Worm (Caenorhabditis elegans) whole organism, young adult: ENCODE data around the gene D2023.3.
A peak's percentile ranks its signal among the peaks of the same experiment; 100 is the strongest.

Experiments used
- B0035.1 ChIP-seq: sonication (generic microtip); optimal IDR thresholded peaks from 2 replicates; lab custom pipeline; 2016; ENCODE audit warnings: missing genetic modification characterization, mild to moderate bottlenecking, missing compliant biosample characterization, missing genotype, missing genetic modification reagents
- B0336.3 ChIP-seq: fragments of 200-800 bp; sonication (Bioruptor generic); IDR thresholded peaks from 2 replicates; pipeline ENCODE4 v1.3.6; 2022; ENCODE audit warnings: missing genetic modification characterization, missing compliant biosample characterization
- C17E4.6 ChIP-seq: fragments of 200-800 bp; sonication (Bioruptor generic); IDR thresholded peaks from 2 replicates; pipeline ENCODE4 v1.3.6; 2022; ENCODE audit warnings: missing genetic modification reagents, missing genetic modification characterization, missing compliant biosample characterization
- D2030.7 ChIP-seq: fragments of 200-800 bp; sonication (Bioruptor generic); IDR thresholded peaks from 2 replicates; pipeline ENCODE4 v1.3.6; 2022; ENCODE audit warnings: missing genetic modification reagents, missing genetic modification characterization, missing compliant biosample characterization
- F10E7.11 ChIP-seq: sonication (generic microtip); optimal IDR thresholded peaks from 2 replicates; lab custom pipeline; 2017; ENCODE audit warnings: mild to moderate bottlenecking, missing genetic modification characterization, moderate library complexity, missing compliant biosample characterization
- F33H1.4 ChIP-seq: fragments of 200-800 bp; sonication (Bioruptor generic); IDR thresholded peaks from 2 replicates; pipeline ENCODE4 v1.3.6; 2022; ENCODE audit warnings: missing genetic modification reagents, missing genetic modification characterization, missing compliant biosample characterization
- F49E8.2 ChIP-seq: sonication (generic microtip); optimal IDR thresholded peaks from 3 replicates; lab custom pipeline; 2017; ENCODE audit warnings: missing genetic modification characterization, mild to moderate bottlenecking, missing compliant biosample characterization, antibody characterized with exemption, moderate library complexity; ENCODE audit not compliant: insufficient read depth
- F52B5.7 ChIP-seq: sonication (generic microtip); optimal IDR thresholded peaks from 2 replicates; lab custom pipeline; 2016; ENCODE audit warnings: mild to moderate bottlenecking, missing genetic modification characterization, missing compliant biosample characterization
- F57A8.1 ChIP-seq: fragments of 200-800 bp; sonication (Bioruptor generic); optimal IDR thresholded peaks from 2 replicates; lab custom pipeline; 2018; ENCODE audit warnings: mild to moderate bottlenecking, missing genetic modification characterization, moderate library complexity, missing compliant biosample characterization
- Y53G8AR.9 ChIP-seq: fragments of 200-800 bp; sonication (Bioruptor generic); conservative IDR thresholded peaks from 2 replicates; pipeline ENCODE4 v1.3.6; 2022; ENCODE audit warnings: missing genetic modification reagents, missing genetic modification characterization, missing compliant biosample characterization
- aptf-3 ChIP-seq: fragments of 200-800 bp; sonication (Bioruptor generic); IDR thresholded peaks from 2 replicates; pipeline ENCODE4 v1.3.6; 2022; ENCODE audit warnings: missing genetic modification characterization, missing compliant biosample characterization
- atf-7 ChIP-seq: sonication (generic microtip); optimal IDR thresholded peaks from 2 replicates; lab custom pipeline; 2017; ENCODE audit warnings: mild to moderate bottlenecking, missing genetic modification characterization, missing compliant biosample characterization
- athp-1 ChIP-seq: sonication (generic microtip); optimal IDR thresholded peaks from 2 replicates; lab custom pipeline; 2017; ENCODE audit warnings: mild to moderate bottlenecking, missing genetic modification characterization, missing compliant biosample characterization
- bed-2 ChIP-seq: fragments of 200-800 bp; sonication (Bioruptor generic); IDR thresholded peaks from 2 replicates; pipeline ENCODE4 v1.3.6; 2022; ENCODE audit warnings: missing genetic modification reagents, missing genetic modification characterization, missing compliant biosample characterization
- cebp-2 ChIP-seq: fragments of 200-800 bp; sonication (Bioruptor generic); IDR thresholded peaks from 2 replicates; pipeline ENCODE4 v1.3.6; 2022; ENCODE audit warnings: missing genetic modification characterization, missing compliant biosample characterization
- ceh-40 ChIP-seq: fragments of 200-800 bp; sonication (Bioruptor generic); IDR thresholded peaks from 2 replicates; pipeline ENCODE4 v1.3.6; 2022; ENCODE audit warnings: missing genetic modification characterization, missing compliant biosample characterization
- efl-1 ChIP-seq: fragments of 150-350 bp; optimal IDR thresholded peaks from 2 replicates; lab custom pipeline; 2014; ENCODE audit warnings: missing biosample characterization, missing genetic modification reagents, missing genetic modification characterization
- egl-44 ChIP-seq: fragments of 200-800 bp; sonication (Bioruptor generic); IDR thresholded peaks from 2 replicates; pipeline ENCODE4 v1.3.6; 2022; ENCODE audit warnings: missing genetic modification reagents, missing genetic modification characterization, missing compliant biosample characterization
- him-1 ChIP-seq: sonication (generic microtip); optimal IDR thresholded peaks from 2 replicates; lab custom pipeline; 2016; ENCODE audit warnings: missing genotype, missing genetic modification reagents, missing genetic modification characterization, missing compliant biosample characterization
- hmg-1.2 ChIP-seq: fragments of 200-800 bp; sonication (Bioruptor generic); IDR thresholded peaks from 2 replicates; pipeline ENCODE4 v1.3.6; 2022; ENCODE audit warnings: missing genetic modification reagents, missing genetic modification characterization, missing compliant biosample characterization
- hsf-1 ChIP-seq: fragments of 200-800 bp; sonication (Bioruptor generic); IDR thresholded peaks from 2 replicates; pipeline ENCODE4 v1.3.6; 2022; ENCODE audit warnings: missing genetic modification reagents, missing genetic modification characterization, missing compliant biosample characterization
- lsl-1 ChIP-seq: fragments of 200-800 bp; sonication (Bioruptor generic); optimal IDR thresholded peaks from 2 replicates; lab custom pipeline; 2018; ENCODE audit warnings: mild to moderate bottlenecking, missing genetic modification characterization, moderate library complexity, missing compliant biosample characterization
- madf-3 ChIP-seq: fragments of 200-800 bp; sonication (Bioruptor generic); IDR thresholded peaks from 2 replicates; pipeline ENCODE4 v1.3.6; 2022; ENCODE audit warnings: missing genetic modification reagents, missing genetic modification characterization, missing compliant biosample characterization
- madf-6 ChIP-seq: fragments of 200-800 bp; sonication (Bioruptor generic); IDR thresholded peaks from 2 replicates; pipeline ENCODE4 v1.3.6; 2022; ENCODE audit warnings: missing genetic modification reagents, missing genetic modification characterization, missing compliant biosample characterization
- madf-8 ChIP-seq: fragments of 200-800 bp; sonication (Bioruptor generic); conservative IDR thresholded peaks from 2 replicates; pipeline ENCODE4 v1.3.6; 2022; ENCODE audit warnings: missing genetic modification reagents, missing genetic modification characterization, missing compliant biosample characterization
- mel-28 ChIP-seq: sonication (generic microtip); optimal IDR thresholded peaks from 2 replicates; lab custom pipeline; 2016; ENCODE audit warnings: borderline replicate concordance, mild to moderate bottlenecking, missing genetic modification characterization, missing compliant biosample characterization
- nfya-1 ChIP-seq: sonication (generic microtip); optimal IDR thresholded peaks from 2 replicates; lab custom pipeline; 2017; ENCODE audit warnings: antibody characterized with exemption, missing compliant biosample characterization, missing genetic modification characterization, borderline replicate concordance; ENCODE audit not compliant: insufficient read depth
- nhr-179 ChIP-seq: sonication (generic microtip); optimal IDR thresholded peaks from 2 replicates; lab custom pipeline; 2016; ENCODE audit warnings: mild to moderate bottlenecking, missing genetic modification characterization, missing compliant biosample characterization
- nhr-80 ChIP-seq: sonication (generic microtip); optimal IDR thresholded peaks from 2 replicates; lab custom pipeline; 2016; ENCODE audit warnings: missing genetic modification characterization, missing compliant biosample characterization
- pbrm-1 ChIP-seq: fragments of 200-800 bp; sonication (Bioruptor generic); IDR thresholded peaks from 2 replicates; pipeline ENCODE4 v1.3.6; 2022; ENCODE audit warnings: missing genetic modification reagents, missing genetic modification characterization, missing compliant biosample characterization
- sea-2 ChIP-seq: fragments of 200-800 bp; sonication (Bioruptor generic); IDR thresholded peaks from 2 replicates; pipeline ENCODE4 v1.3.6; 2022; ENCODE audit warnings: missing genetic modification characterization, missing compliant biosample characterization
- snpc-1.3 ChIP-seq: sonication (generic microtip); optimal IDR thresholded peaks from 2 replicates; lab custom pipeline; 2017; ENCODE audit warnings: missing genetic modification characterization, mild to moderate bottlenecking, missing compliant biosample characterization, antibody characterized with exemption, moderate library complexity, missing genotype, missing genetic modification reagents; ENCODE audit not compliant: insufficient read depth
- tlf-1 ChIP-seq: fragments of 200-800 bp; sonication (Bioruptor generic); optimal IDR thresholded peaks from 2 replicates; lab custom pipeline; 2018; ENCODE audit warnings: mild to moderate bottlenecking, missing genetic modification characterization, missing compliant biosample characterization
- xnd-1 ChIP-seq: sonication (generic microtip); optimal IDR thresholded peaks from 2 replicates; lab custom pipeline; 2016; ENCODE audit warnings: missing genotype, missing genetic modification reagents, missing genetic modification characterization, missing compliant biosample characterization
- ztf-6 ChIP-seq: fragments of 200-800 bp; sonication (Bioruptor generic); IDR thresholded peaks from 2 replicates; pipeline ENCODE4 v1.3.6; 2022; ENCODE audit warnings: missing genetic modification reagents, missing genetic modification characterization, missing compliant biosample characterization

Gene D2023.3

DNA sequence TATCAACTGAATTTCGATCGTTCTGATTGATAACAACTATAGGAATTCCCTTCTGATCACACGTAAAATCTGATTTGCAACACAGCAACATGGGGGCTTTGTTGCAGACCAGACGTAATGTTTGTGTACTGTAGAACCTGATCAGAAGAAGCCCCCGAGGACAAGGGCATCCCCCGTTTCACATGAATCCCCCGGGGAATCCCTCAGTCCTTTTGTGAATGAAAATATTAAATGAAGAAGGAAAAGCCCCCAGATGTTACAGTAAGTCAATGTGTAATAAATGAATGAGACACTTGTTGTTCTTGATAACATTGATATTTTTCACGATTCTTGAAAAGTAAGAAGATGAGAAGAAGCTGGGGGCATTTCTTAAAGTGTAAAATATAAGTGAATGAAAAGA, 17.6 kb downstream of the D2023.3 start:
- no peak for TF ChIP-seq aptf-3 (GFP tag; lab: Robert Waterston, UW)
- no peak for TF ChIP-seq ceh-40
- no peak for TF ChIP-seq pbrm-1 (GFP tag; lab: Robert Waterston, UW)
- TF ChIP-seq C17E4.6 (GFP tag; lab: Robert Waterston, UW) = no peak
- no peak for TF ChIP-seq hsf-1
- no peak for TF ChIP-seq madf-8
- no peak for TF ChIP-seq egl-44 (GFP tag; lab: Robert Waterston, UW)
- TF ChIP-seq B0336.3 (GFP tag; lab: Robert Waterston, UW) = no peak
- no peak for TF ChIP-seq madf-6 (GFP tag; lab: Robert Waterston, UW)
- TF ChIP-seq atf-7 = no peak
- TF ChIP-seq cebp-2 (GFP tag; lab: Robert Waterston, UW) = no peak
- no peak for TF ChIP-seq mel-28 (tag; lab: Kevin White, UChicago)
- TF ChIP-seq snpc-1.3 (tag; lab: Kevin White, UChicago) = no peak
- no peak for TF ChIP-seq F52B5.7 (tag; lab: Kevin White, UChicago)
- TF ChIP-seq F10E7.11 (tag; lab: Kevin White, UChicago) = no peak
- no peak for TF ChIP-seq F57A8.1 (GFP tag; lab: Kevin White, UChicago)
- no peak for TF ChIP-seq tlf-1 (GFP tag; lab: Kevin White, UChicago)
- TF ChIP-seq, all 124 proteins: peak for 0

DNA sequence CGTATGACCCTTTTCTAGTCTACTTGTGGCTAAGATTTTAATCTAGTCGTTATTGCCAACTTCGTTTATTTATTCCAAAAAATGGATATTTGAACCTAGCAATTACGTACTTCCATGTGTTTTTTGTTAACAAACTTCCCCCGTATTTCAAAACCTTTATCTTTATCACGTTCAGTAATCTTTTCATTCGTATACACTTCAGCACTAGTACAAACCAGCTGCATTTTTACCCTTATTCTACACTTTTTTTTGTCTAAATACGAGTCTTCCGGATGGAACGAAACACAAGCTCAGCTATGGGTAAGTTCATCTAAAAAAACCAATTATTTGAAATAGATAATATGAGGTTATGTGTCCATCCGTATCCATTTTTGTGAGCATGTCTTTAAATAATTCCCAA, 22.3 kb downstream of the D2023.3 start, which contains the start of gene D2023.1:
TSS of gene D2023.1 (plus strand) at position 77 of the 400 bp plus-strand sequence.
- no peak for TF ChIP-seq nhr-80 (tag; lab: Kevin White, UChicago)
- TF ChIP-seq ztf-6 (GFP tag; lab: Robert Waterston, UW) = no peak
- no peak for TF ChIP-seq F52B5.7 (tag; lab: Kevin White, UChicago)

DNA sequence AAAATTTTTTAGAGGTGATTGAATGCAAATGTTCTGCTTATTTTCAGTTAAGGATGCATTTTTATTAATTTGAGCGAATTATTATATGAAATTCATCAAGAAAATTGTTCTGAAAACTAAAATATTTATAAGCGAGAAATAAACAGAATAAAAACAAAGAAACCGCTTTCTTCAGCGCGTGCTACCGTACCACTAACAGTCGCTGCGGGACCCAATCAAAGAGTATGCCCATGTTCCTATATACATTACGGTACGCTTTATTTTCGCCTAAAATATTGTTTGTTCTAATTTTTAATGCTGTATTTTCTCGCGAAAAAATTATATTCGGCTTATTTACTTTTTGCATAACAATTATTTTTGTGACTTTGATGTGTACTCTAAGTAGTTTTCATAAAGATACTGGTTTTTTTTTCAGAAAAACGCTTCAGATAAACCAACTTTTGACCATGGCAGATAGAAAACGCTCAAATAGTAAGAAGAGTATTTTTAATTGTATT, 24.0 kb downstream of the D2023.3 start, which contains the start of gene F55A11.8:
TSS of gene F55A11.8 (plus strand) at position 447 of the 497 bp plus-strand sequence.
- TF ChIP-seq D2030.7 (GFP tag; lab: Robert Waterston, UW) (0 out of 2 replicates have a peak, but pooled peaks have one; percentile 14), F33H1.4 (peak; percentile 92), nhr-179 (tag; lab: Kevin White, UChicago) (no peak), madf-3 (GFP tag; lab: Robert Waterston, UW) (0 out of 2 replicates have a peak, but pooled peaks have one; percentile 55), hmg-1.2 (GFP tag; lab: Robert Waterston, UW) (peak; percentile 13; the same call in 1 of the 2 replicates), madf-6 (GFP tag; lab: Robert Waterston, UW) (peak; percentile 89), him-1 (tag; lab: Kevin White, UChicago) (peak; percentile 50), lsl-1 (GFP tag; lab: Kevin White, UChicago) (peak; percentile 95), mel-28 (tag; lab: Kevin White, UChicago) (no peak), bed-2 (GFP tag; lab: Robert Waterston, UW) (no peak), tlf-1 (GFP tag; lab: Kevin White, UChicago) (no peak), F49E8.2 (peak; percentile 25), xnd-1 (peak; percentile 86), madf-8 (peak; percentile 62; the same call in 1 of the 2 replicates), sea-2 (GFP tag; lab: Robert Waterston, UW) (no peak), nfya-1 (no peak), efl-1 (peak; percentile 64)

DNA sequence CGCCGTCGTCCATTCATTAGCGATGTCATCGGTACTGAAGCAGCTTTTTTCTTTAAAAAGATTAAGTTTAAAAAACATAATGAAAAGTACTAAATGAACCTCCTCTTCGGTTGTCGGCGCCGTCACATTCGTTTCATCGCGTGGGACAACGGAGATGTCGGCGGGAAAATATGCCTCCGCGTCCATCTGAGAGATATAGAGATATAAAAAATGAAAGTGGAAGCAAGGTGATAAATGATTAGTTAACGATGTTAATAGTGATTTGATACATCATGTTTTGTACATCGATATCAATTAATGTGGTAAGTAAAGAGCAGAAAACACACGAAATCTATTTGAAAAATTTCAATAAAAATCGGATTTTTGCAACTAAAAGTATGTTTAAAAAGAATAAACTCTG, 24.6 kb downstream of the D2023.3 start, which contains the start of gene F55A11.7:
TSS of gene F55A11.7 (minus strand) at position 186 of the 400 bp plus-strand sequence.
- TF ChIP-seq athp-1 (no peak), B0035.1 (tag; lab: Kevin White, UChicago) (no peak), xnd-1 (no peak), D2030.7 (GFP tag; lab: Robert Waterston, UW) (no peak), Y53G8AR.9 (GFP tag; lab: Robert Waterston, UW) (no peak), C17E4.6 (GFP tag; lab: Robert Waterston, UW) (no peak)
